Worm (Caenorhabditis elegans): Measurements from ENCODE around the gene Y54G2A.10.

ce11 chrIV:2761477-2761876 is 38.0 kb upstream of the Y54G2A.10 start:
- TF ChIP-seq ztf-4 (tag; optimal IDR thresholded peaks at IDR 0.05): no peak
- no peak for TF ChIP-seq nhr-23 (tag; optimal IDR thresholded peaks at IDR 0.05)
- no peak for TF ChIP-seq snpc-4 (tag; optimal IDR thresholded peaks at IDR 0.05)
- no peak for TF ChIP-seq pha-4 (tag; optimal IDR thresholded peaks at IDR 0.05)
- no peak for TF ChIP-seq nhr-77 (tag; optimal IDR thresholded peaks at IDR 0.05)
- TF ChIP-seq unc-62 (GFP tag; optimal IDR thresholded peaks at IDR 0.05): no peak
- no peak for TF ChIP-seq ztf-11 (tag; optimal IDR thresholded peaks at IDR 0.05)
- TF ChIP-seq ceh-82 (tag; optimal IDR thresholded peaks at IDR 0.05): no peak
- TF ChIP-seq fos-1 (tag; optimal IDR thresholded peaks at IDR 0.05): no peak
- TF ChIP-seq nfya-1 (tag; optimal IDR thresholded peaks at IDR 0.05; ENCODE audit: insufficient read depth): no peak

All from whole organism, L3 larva.